Fruit fly (Drosophila melanogaster): ENCODE data around the gene CG13599.
A peak's percentile ranks its signal among the peaks of the same experiment; 100 is the strongest.

CG13599 gene

dm6 chr3R:23890886-23891285 is 40.6 kb upstream of the CG13599 start, which contains the start of gene TfIIA-S (continued):
- TF ChIP-seq CG12155 (GFP tag; optimal IDR thresholded peaks at IDR 0.05), result peak; percentile 84
- TF ChIP-seq CG6272 (GFP tag; IDR thresholded peaks at IDR 0.05), result peak; percentile 53
- peak; percentile 69 for TF ChIP-seq Hr3 (GFP tag; optimal IDR thresholded peaks at IDR 0.05)
- peak; percentile 75 for TF ChIP-seq Atf3 (GFP tag; optimal IDR thresholded peaks at IDR 0.05)
- peak; percentile 10 for TF ChIP-seq da (GFP tag; optimal IDR thresholded peaks at IDR 0.05)
- peak; percentile 94 for TF ChIP-seq CG4617 (GFP tag; optimal IDR thresholded peaks at IDR 0.05; ENCODE audit: borderline replicate concordance)
- peak; percentile 88 for TF ChIP-seq trem (tag; optimal IDR thresholded peaks at IDR 0.05)
- no peak for TF ChIP-seq CG7271 (tag; optimal IDR thresholded peaks at IDR 0.05)
- TF ChIP-seq D19B (GFP tag; optimal IDR thresholded peaks at IDR 0.05), result peak; percentile 32
- TF ChIP-seq CG11723 (GFP tag; optimal IDR thresholded peaks at IDR 0.05), result peak; percentile 52
- peak; percentile 35 for TF ChIP-seq psq (GFP tag; optimal IDR thresholded peaks at IDR 0.05)
- no peak for TF ChIP-seq CG12104 (GFP tag; optimal IDR thresholded peaks at IDR 0.05)
- peak; percentile 62 for TF ChIP-seq Abd-B (GFP tag; optimal IDR thresholded peaks at IDR 0.05)
- TF ChIP-seq Dip3 (GFP tag; optimal IDR thresholded peaks at IDR 0.05), result peak; percentile 88
- peak; percentile 91 for TF ChIP-seq lab (GFP tag; optimal IDR thresholded peaks at IDR 0.05)
- no peak for TF ChIP-seq sd (tag; optimal IDR thresholded peaks at IDR 0.05)
- TF ChIP-seq CG18262 (tag; optimal IDR thresholded peaks at IDR 0.05), result peak; percentile 15
- TF ChIP-seq CG17912 (GFP tag; optimal IDR thresholded peaks at IDR 0.05), result peak; percentile 85

dm6 chr3R:23893460-23893859 is 38.0 kb upstream of the CG13599 start, which contains the start of gene tbrd-1:
Gene tbrd-1, minus strand, starts transcription at chr3R:23893560.
- TF ChIP-seq Meics (GFP tag; optimal IDR thresholded peaks at IDR 0.05) (no peak), hb (GFP tag; IDR thresholded peaks at IDR 0.05; ENCODE audit: partially characterized antibody) (no peak), Atf6 (GFP tag; IDR thresholded peaks at IDR 0.05) (no peak), toy (GFP tag; IDR thresholded peaks at IDR 0.05) (no peak), CG10321 (GFP tag; IDR thresholded peaks at IDR 0.05) (no peak), Myb (GFP tag; optimal IDR thresholded peaks at IDR 0.05) (no peak), CG6654 (GFP tag; optimal IDR thresholded peaks at IDR 0.05) (no peak), zen2 (GFP tag; IDR thresholded peaks at IDR 0.05; ENCODE audit: partially characterized antibody) (no peak), CG8478 (optimal IDR thresholded peaks at IDR 0.05) (no peak), grn (GFP tag; optimal IDR thresholded peaks at IDR 0.05) (no peak), pros (GFP tag; optimal IDR thresholded peaks at IDR 0.05) (no peak), CkIIα-i1 (GFP tag; IDR thresholded peaks at IDR 0.05) (no peak)

- TF ChIP-seq CG10979 (tag; optimal IDR thresholded peaks at IDR 0.05), result peak; percentile 60
- TF ChIP-seq CG1602 (GFP tag; optimal IDR thresholded peaks at IDR 0.05), result no peak
- no peak for TF ChIP-seq Aef1 (GFP tag; IDR thresholded peaks at IDR 0.05)
- no peak for TF ChIP-seq gcm (GFP tag; optimal IDR thresholded peaks at IDR 0.05)
- TF ChIP-seq CG10267 (tag; optimal IDR thresholded peaks at IDR 0.05), result no peak
- no peak for TF ChIP-seq ap (GFP tag; IDR thresholded peaks at IDR 0.05)
- TF ChIP-seq CG1792 (GFP tag; optimal IDR thresholded peaks at IDR 0.05), result no peak
- TF ChIP-seq CG34422 (GFP tag; IDR thresholded peaks at IDR 0.05), result no peak
- no peak for TF ChIP-seq ase (GFP tag; IDR thresholded peaks at IDR 0.05)
- TF ChIP-seq Sry-δ (GFP tag; optimal IDR thresholded peaks at IDR 0.05), result no peak
- TF ChIP-seq Hmx (GFP tag; optimal IDR thresholded peaks at IDR 0.05), result no peak
- TF ChIP-seq Mad (GFP tag; optimal IDR thresholded peaks at IDR 0.05), result no peak
- TF ChIP-seq CG2116 (GFP tag; optimal IDR thresholded peaks at IDR 0.05), result no peak
- TF ChIP-seq CG12219 (GFP tag; optimal IDR thresholded peaks at IDR 0.05), result no peak
- TF ChIP-seq CG4424 (GFP tag; optimal IDR thresholded peaks at IDR 0.05), result no peak
- no peak for TF ChIP-seq CG6813 (GFP tag; optimal IDR thresholded peaks at IDR 0.05)
- TF ChIP-seq CTCF (GFP tag; optimal IDR thresholded peaks at IDR 0.05), result peak; percentile 81
- TF ChIP-seq gro (GFP tag; optimal IDR thresholded peaks at IDR 0.05), result no peak
Observed at dm6 chr3R:23900092-23900491, 31.3 kb upstream of the CG13599 start.
